Fruit fly (Drosophila melanogaster): ENCODE results near the gene cni.
A peak's percentile ranks its signal among the peaks of the same experiment; 100 is the strongest.

The cni gene

dm6 chr2L:16271486-16271806, 39.1 kb downstream of the cni start:
- TF ChIP-seq CG9948 (tag; optimal IDR thresholded peaks at IDR 0.05): no peak
- no peak for TF ChIP-seq CG12605 (GFP tag; IDR thresholded peaks at IDR 0.05)
- TF ChIP-seq D1 (tag; optimal IDR thresholded peaks at IDR 0.05): no peak
- no peak for TF ChIP-seq Ets98B (GFP tag; IDR thresholded peaks at IDR 0.05)
- no peak for TF ChIP-seq CG8159 (tag; optimal IDR thresholded peaks at IDR 0.05)
- TF ChIP-seq EcR (GFP tag; optimal IDR thresholded peaks at IDR 0.05): peak; percentile 62
- TF ChIP-seq CG8301 (tag; optimal IDR thresholded peaks at IDR 0.05): no peak
- no peak for TF ChIP-seq fd96Ca (GFP tag; IDR thresholded peaks at IDR 0.05)
- no peak for TF ChIP-seq Snoo (tag; optimal IDR thresholded peaks at IDR 0.05)
- no peak for TF ChIP-seq CG34367 (tag; optimal IDR thresholded peaks at IDR 0.05)
- no peak for TF ChIP-seq CG32121 (GFP tag; IDR thresholded peaks at IDR 0.05)
- peak; percentile 57 for TF ChIP-seq CG13204 (GFP tag; optimal IDR thresholded peaks at IDR 0.05)
- TF ChIP-seq Pif1B (GFP tag; optimal IDR thresholded peaks at IDR 0.05): no peak
- TF ChIP-seq CG4496 (GFP tag; IDR thresholded peaks at IDR 0.05): no peak
- TF ChIP-seq CG10348 (GFP tag; IDR thresholded peaks at IDR 0.05): no peak

- TF ChIP-seq CG14655 (GFP tag; optimal IDR thresholded peaks at IDR 0.05) (peak; percentile 44), CG8301 (tag; optimal IDR thresholded peaks at IDR 0.05) (peak; percentile 59), Pif1A (GFP tag; optimal IDR thresholded peaks at IDR 0.05) (peak; percentile 7), EcR (GFP tag; optimal IDR thresholded peaks at IDR 0.05) (no peak)
Measured at dm6 chr2L:16270667-16271485, 39.6 kb downstream of the cni start.

- TF ChIP-seq Pif1A (GFP tag; optimal IDR thresholded peaks at IDR 0.05) (peak; percentile 21), Pif1B (GFP tag; optimal IDR thresholded peaks at IDR 0.05) (no peak), CG8301 (tag; optimal IDR thresholded peaks at IDR 0.05) (peak; percentile 26), D1 (tag; optimal IDR thresholded peaks at IDR 0.05) (no peak), fd96Ca (GFP tag; IDR thresholded peaks at IDR 0.05) (no peak), CG34367 (tag; optimal IDR thresholded peaks at IDR 0.05) (peak; percentile 49), Snoo (tag; optimal IDR thresholded peaks at IDR 0.05) (peak; percentile 83), CG14655 (GFP tag; optimal IDR thresholded peaks at IDR 0.05) (peak; percentile 61), CG17806 (tag; optimal IDR thresholded peaks at IDR 0.05) (no peak), CG9948 (tag; optimal IDR thresholded peaks at IDR 0.05) (no peak), CG32121 (GFP tag; IDR thresholded peaks at IDR 0.05) (no peak), Ets98B (GFP tag; IDR thresholded peaks at IDR 0.05) (no peak), CG12605 (GFP tag; IDR thresholded peaks at IDR 0.05) (no peak), CG13204 (GFP tag; optimal IDR thresholded peaks at IDR 0.05) (peak; percentile 55), EcR (GFP tag; optimal IDR thresholded peaks at IDR 0.05) (peak; percentile 82), CG15710 (tag; optimal IDR thresholded peaks at IDR 0.05) (peak; percentile 32), CG8159 (tag; optimal IDR thresholded peaks at IDR 0.05) (peak; percentile 55), CG10348 (GFP tag; IDR thresholded peaks at IDR 0.05) (no peak), gl (tag; optimal IDR thresholded peaks at IDR 0.05) (peak; percentile 74), CG4496 (GFP tag; IDR thresholded peaks at IDR 0.05) (no peak), rn (GFP tag; IDR thresholded peaks at IDR 0.05) (no peak)
Measured at dm6 chr2L:16269232-16270134, 41.0 kb downstream of the cni start.

dm6 chr2L:16268869-16269231, 41.7 kb downstream of the cni start:
- TF ChIP-seq fd96Ca (GFP tag; IDR thresholded peaks at IDR 0.05): no peak
- peak; percentile 39 for TF ChIP-seq Pif1B (GFP tag; optimal IDR thresholded peaks at IDR 0.05)

dm6 chr2L:16268107-16268539, 42.4 kb downstream of the cni start:
- no peak for TF ChIP-seq fd96Ca (GFP tag; IDR thresholded peaks at IDR 0.05)
- peak; percentile 17 for TF ChIP-seq CG8301 (tag; optimal IDR thresholded peaks at IDR 0.05)
- TF ChIP-seq Pif1A (GFP tag; optimal IDR thresholded peaks at IDR 0.05): no peak
- peak; percentile 15 for TF ChIP-seq CG13204 (GFP tag; optimal IDR thresholded peaks at IDR 0.05)
- TF ChIP-seq EcR (GFP tag; optimal IDR thresholded peaks at IDR 0.05): peak; percentile 89

- TF ChIP-seq fd96Ca (GFP tag; IDR thresholded peaks at IDR 0.05): no peak
- TF ChIP-seq CG4496 (GFP tag; IDR thresholded peaks at IDR 0.05): no peak
- no peak for TF ChIP-seq gl (tag; optimal IDR thresholded peaks at IDR 0.05)
- TF ChIP-seq Pif1B (GFP tag; optimal IDR thresholded peaks at IDR 0.05): no peak
- peak; percentile 90 for TF ChIP-seq EcR (GFP tag; optimal IDR thresholded peaks at IDR 0.05)
- no peak for TF ChIP-seq CG12605 (GFP tag; IDR thresholded peaks at IDR 0.05)
- peak; percentile 30 for TF ChIP-seq CG34367 (tag; optimal IDR thresholded peaks at IDR 0.05)
- no peak for TF ChIP-seq CG14655 (GFP tag; optimal IDR thresholded peaks at IDR 0.05)
- peak; percentile 38 for TF ChIP-seq CG8301 (tag; optimal IDR thresholded peaks at IDR 0.05)
- TF ChIP-seq D1 (tag; optimal IDR thresholded peaks at IDR 0.05): peak; percentile 56
- peak; percentile 48 for TF ChIP-seq CG9948 (tag; optimal IDR thresholded peaks at IDR 0.05)
- TF ChIP-seq CG17806 (tag; optimal IDR thresholded peaks at IDR 0.05): peak; percentile 49
- TF ChIP-seq CG10348 (GFP tag; IDR thresholded peaks at IDR 0.05): no peak
- peak; percentile 43 for TF ChIP-seq CG8159 (tag; optimal IDR thresholded peaks at IDR 0.05)
- TF ChIP-seq CG15710 (tag; optimal IDR thresholded peaks at IDR 0.05): peak; percentile 37
Measured at dm6 chr2L:16267159-16268065, 43.1 kb downstream of the cni start.

Measured in whole organism, pupa.